Fruit fly (Drosophila melanogaster): ENCODE data around the gene CG31525.
A peak's percentile ranks its signal among the peaks of the same experiment; 100 is the strongest.

The CG31525 gene

dm6 chr3R:4394654-4395581 lies 31.9 kb upstream of the CG31525 start:
- TF ChIP-seq Blimp-1 (GFP tag; optimal IDR thresholded peaks at IDR 0.05) (peak; percentile 61), Lpt (GFP tag; optimal IDR thresholded peaks at IDR 0.05) (peak; percentile 96), CG11762 (GFP tag; optimal IDR thresholded peaks at IDR 0.05; ENCODE audit: insufficient read depth) (peak; percentile 87), CG6792 (GFP tag; optimal IDR thresholded peaks at IDR 0.05) (peak; percentile 93), CG1621 (tag; optimal IDR thresholded peaks at IDR 0.05) (peak; percentile 90), CG16779 (tag; optimal IDR thresholded peaks at IDR 0.05) (peak; percentile 88), Hr38 (GFP tag; optimal IDR thresholded peaks at IDR 0.05) (no peak), esn (GFP tag; optimal IDR thresholded peaks at IDR 0.05) (peak; percentile 96), CG34406 (GFP tag; optimal IDR thresholded peaks at IDR 0.05) (peak; percentile 94), Eip78C (GFP tag) (peak; percentile 99), net (GFP tag; optimal IDR thresholded peaks at IDR 0.05) (peak; percentile 94), topi (GFP tag; optimal IDR thresholded peaks at IDR 0.05) (peak; percentile 95), CG32006 (GFP tag; optimal IDR thresholded peaks at IDR 0.05) (peak; percentile 97), Sox14 (GFP tag; optimal IDR thresholded peaks at IDR 0.05) (peak; percentile 97), Gug (GFP tag; IDR thresholded peaks at IDR 0.05) (peak; percentile 93), CG31627 (GFP tag; optimal IDR thresholded peaks at IDR 0.05) (peak; percentile 95), achi (GFP tag; optimal IDR thresholded peaks at IDR 0.05) (peak; percentile 93), Sox102F (GFP tag; optimal IDR thresholded peaks at IDR 0.05) (peak; percentile 96), OdsH (GFP tag; optimal IDR thresholded peaks at IDR 0.05) (peak; percentile 95), Eip93F (GFP tag; optimal IDR thresholded peaks at IDR 0.05) (peak; percentile 93), Eip75B (GFP tag; optimal IDR thresholded peaks at IDR 0.05) (peak; percentile 92), vri (GFP tag; optimal IDR thresholded peaks at IDR 0.05) (peak; percentile 97), dac (GFP tag; optimal IDR thresholded peaks at IDR 0.05) (peak; percentile 95), pdm3 (GFP tag; optimal IDR thresholded peaks at IDR 0.05) (peak; percentile 96), CG6163 (GFP tag; IDR thresholded peaks at IDR 0.05) (peak; percentile 95), dsx (GFP tag; optimal IDR thresholded peaks at IDR 0.05; ENCODE audit: poor library complexity, severe bottlenecking) (peak; percentile 88), CG15336 (GFP tag; IDR thresholded peaks at IDR 0.05) (peak; percentile 97), CG6276 (GFP tag; optimal IDR thresholded peaks at IDR 0.05) (peak; percentile 95), eg (GFP tag; IDR thresholded peaks at IDR 0.05) (peak; percentile 96), CG4318 (GFP tag; optimal IDR thresholded peaks at IDR 0.05) (peak; percentile 93), CG10631 (GFP tag; optimal IDR thresholded peaks at IDR 0.05) (peak; percentile 85), ss (GFP tag; optimal IDR thresholded peaks at IDR 0.05) (peak; percentile 68 to 76), CG10669 (GFP tag; optimal IDR thresholded peaks at IDR 0.05) (peak; percentile 86), CG3032 (tag; optimal IDR thresholded peaks at IDR 0.05) (peak; percentile 86), CG3919 (GFP tag; optimal IDR thresholded peaks at IDR 0.05) (peak; percentile 96), CG9139 (GFP tag; optimal IDR thresholded peaks at IDR 0.05) (peak; percentile 52), CG7368 (GFP tag; optimal IDR thresholded peaks at IDR 0.05) (peak; percentile 92), acj6 (GFP tag; optimal IDR thresholded peaks at IDR 0.05) (peak; percentile 94), svp (GFP tag) (peak; percentile 98), salr (GFP tag; optimal IDR thresholded peaks at IDR 0.05) (peak; percentile 86 to 89), CG8632 (GFP tag; optimal IDR thresholded peaks at IDR 0.05) (peak; percentile 92), CG11902 (GFP tag; optimal IDR thresholded peaks at IDR 0.05) (peak; percentile 91), cyc (GFP tag; optimal IDR thresholded peaks at IDR 0.05) (peak; percentile 95), spab (GFP tag; optimal IDR thresholded peaks at IDR 0.05) (peak; percentile 76), fkh (GFP tag; optimal IDR thresholded peaks at IDR 0.05) (peak; percentile 89), lz (GFP tag; optimal IDR thresholded peaks at IDR 0.05) (peak; percentile 94), Hr4 (GFP tag; optimal IDR thresholded peaks at IDR 0.05) (peak; percentile 97), CG8119 (GFP tag; IDR thresholded peaks at IDR 0.05) (peak; percentile 97), Ets21C (GFP tag; optimal IDR thresholded peaks at IDR 0.05) (peak; percentile 87)

All from whole organism, prepupa.